Fruit fly (Drosophila melanogaster): Measurements from ENCODE around the gene CG9121.

The CG9121 gene

dm6 chr2L:5085561-5085960 lies 34.7 kb upstream of the CG9121 start (continued):
- peak; percentile 23 for TF ChIP-seq CG11504 (tag; optimal IDR thresholded peaks at IDR 0.05)
- no peak for TF ChIP-seq Hsf (GFP tag; optimal IDR thresholded peaks at IDR 0.05)
- TF ChIP-seq CG13894 (tag; optimal IDR thresholded peaks at IDR 0.05): no peak
- no peak for TF ChIP-seq HLH3B (GFP tag; IDR thresholded peaks at IDR 0.05)
- TF ChIP-seq CG30403 (GFP tag; optimal IDR thresholded peaks at IDR 0.05): no peak
- no peak for TF ChIP-seq trh (GFP tag; optimal IDR thresholded peaks at IDR 0.05)
- TF ChIP-seq vvl (GFP tag; IDR thresholded peaks at IDR 0.05): peak; percentile 22; the same call in 1 of the 2 replicates
- no peak for TF ChIP-seq usp (GFP tag; optimal IDR thresholded peaks at IDR 0.05)
- TF ChIP-seq CG4404 (GFP tag; IDR thresholded peaks at IDR 0.05): no peak
- TF ChIP-seq cg (GFP tag; optimal IDR thresholded peaks at IDR 0.05): no peak
- TF ChIP-seq Dip3 (GFP tag; optimal IDR thresholded peaks at IDR 0.05): no peak
- no peak for TF ChIP-seq CG15601 (tag; optimal IDR thresholded peaks at IDR 0.05)
- 0 out of 2 replicates have a peak, but pooled peaks have one; percentile 23 for TF ChIP-seq Ada2b (GFP tag; IDR thresholded peaks at IDR 0.05)
- no peak for TF ChIP-seq HLH54F (GFP tag; optimal IDR thresholded peaks at IDR 0.05)
- no peak for TF ChIP-seq CG10462 (GFP tag; optimal IDR thresholded peaks at IDR 0.05)
- TF ChIP-seq lab (GFP tag; optimal IDR thresholded peaks at IDR 0.05): peak; percentile 37
- TF ChIP-seq sisA (GFP tag; IDR thresholded peaks at IDR 0.05): peak; percentile 23; the same call in 1 of the 2 replicates
- no peak for TF ChIP-seq CG7928 (GFP tag; optimal IDR thresholded peaks at IDR 0.05)
- TF ChIP-seq CG13775 (GFP tag; optimal IDR thresholded peaks at IDR 0.05): no peak
- TF ChIP-seq slbo (GFP tag; IDR thresholded peaks at IDR 0.05): peak; percentile 46; the same call in 1 of the 2 replicates
- no peak for TF ChIP-seq CG16779 (GFP tag; IDR thresholded peaks at IDR 0.05)
- no peak for TF ChIP-seq Mad (GFP tag; optimal IDR thresholded peaks at IDR 0.05)
- TF ChIP-seq CG12236 (GFP tag; optimal IDR thresholded peaks at IDR 0.05): no peak
- TF ChIP-seq CrebB (tag; optimal IDR thresholded peaks at IDR 0.05): no peak
- no peak for TF ChIP-seq dimm (GFP tag; IDR thresholded peaks at IDR 0.05)
- no peak for TF ChIP-seq CG3838 (GFP tag; optimal IDR thresholded peaks at IDR 0.05)
- TF ChIP-seq luna (GFP tag; optimal IDR thresholded peaks at IDR 0.05): no peak
- TF ChIP-seq lmd (GFP tag; IDR thresholded peaks at IDR 0.05): no peak
- no peak for TF ChIP-seq gsb (GFP tag; IDR thresholded peaks at IDR 0.05)
- TF ChIP-seq CG1024 (GFP tag; IDR thresholded peaks at IDR 0.05): 0 out of 2 replicates have a peak, but pooled peaks have one; percentile 10
- TF ChIP-seq Bdp1 (GFP tag; optimal IDR thresholded peaks at IDR 0.05): no peak
- TF ChIP-seq nmo (GFP tag; optimal IDR thresholded peaks at IDR 0.05): no peak
- TF ChIP-seq ems (GFP tag; optimal IDR thresholded peaks at IDR 0.05): no peak
- TF ChIP-seq CG2712 (tag; optimal IDR thresholded peaks at IDR 0.05): peak; percentile 8
- TF ChIP-seq caup (GFP tag; optimal IDR thresholded peaks at IDR 0.05; ENCODE audit: severe bottlenecking): no peak
- TF ChIP-seq kay (GFP tag; optimal IDR thresholded peaks at IDR 0.05): no peak
- TF ChIP-seq Drgx (GFP tag; IDR thresholded peaks at IDR 0.05): no peak
- peak; percentile 16 for TF ChIP-seq CG8388 (GFP tag; optimal IDR thresholded peaks at IDR 0.05)
- TF ChIP-seq nerfin-1 (tag; optimal IDR thresholded peaks at IDR 0.05): no peak
- no peak for TF ChIP-seq chm (GFP tag; IDR thresholded peaks at IDR 0.05)
- no peak for TF ChIP-seq CG12219 (GFP tag; optimal IDR thresholded peaks at IDR 0.05)
- no peak for TF ChIP-seq CoRest (tag; optimal IDR thresholded peaks at IDR 0.05)
- TF ChIP-seq CG12391 (tag; optimal IDR thresholded peaks at IDR 0.05): peak; percentile 21
- no peak for TF ChIP-seq ERR (GFP tag; optimal IDR thresholded peaks at IDR 0.05)
- no peak for TF ChIP-seq Chrac-16 (GFP tag; optimal IDR thresholded peaks at IDR 0.05)
- peak in 1 of 2 experiments; percentile 5 for TF ChIP-seq dpn (GFP tag; optimal IDR thresholded peaks at IDR 0.05)
- TF ChIP-seq CG2202 (tag; optimal IDR thresholded peaks at IDR 0.05): no peak
- TF ChIP-seq Deaf1 (tag; optimal IDR thresholded peaks at IDR 0.05): no peak
- no peak for TF ChIP-seq CG10431 (GFP tag; optimal IDR thresholded peaks at IDR 0.05)
- TF ChIP-seq CG17385 (GFP tag; optimal IDR thresholded peaks at IDR 0.05): no peak
- peak; percentile 40 for TF ChIP-seq CG18599 (GFP tag; optimal IDR thresholded peaks at IDR 0.05)
- no peak for TF ChIP-seq scrt (GFP tag; optimal IDR thresholded peaks at IDR 0.05)

All from whole organism, embryonic.